Fruit fly (Drosophila melanogaster): Measurements from ENCODE around the gene CG46511.
"Not testable (repeated sequence)": the region's sequence is repeated elsewhere in the genome, so short reads cannot be mapped to it uniquely, and the experiment has no call there.

The CG46511 gene

dm6 chrX:22231270-22231669, 49.0 kb downstream of the CG46511 start, which contains the start of gene CG46519:
TSS of gene CG46519 (plus strand) at chrX:22231570.
- not testable (repeated sequence) for TF ChIP-seq CG17801 (GFP tag; optimal IDR thresholded peaks at IDR 0.05; ENCODE audit: partially characterized antibody)

Data from ovary, adult (tissue).